Worm (Caenorhabditis elegans) whole organism, L4 larva: ENCODE data around the gene Y94H6A.12.
A peak's percentile ranks its signal among the peaks of the same experiment; 100 is the strongest.

Experiments used
- T26A8.4 ChIP-seq: fragments of 200-800 bp; sonication (Bioruptor generic); IDR thresholded peaks from 2 replicates; pipeline ENCODE4 v1.3.6; 2022; ENCODE audit warnings: missing genetic modification characterization, missing compliant biosample characterization
- Y105C5A.15 ChIP-seq: fragments of 200-800 bp; sonication (Bioruptor generic); IDR thresholded peaks from 2 replicates; pipeline ENCODE4 v1.3.6; 2022; ENCODE audit warnings: missing genetic modification characterization, missing compliant biosample characterization
- ZK337.2 ChIP-seq: fragments of 200-800 bp; sonication (Bioruptor generic); IDR thresholded peaks from 2 replicates; pipeline ENCODE4 v1.3.6; 2022; ENCODE audit warnings: missing genetic modification reagents, missing genetic modification characterization, missing compliant biosample characterization
- ZK546.5 ChIP-seq, 2 experiments: sonication (generic microtip); optimal IDR thresholded peaks; 2 replicates each; lab custom pipeline; 2017; ENCODE audit warnings: missing biosample characterization in 2 of 2, missing genetic modification characterization in 2 of 2
- aha-1 ChIP-seq: fragments of 150-350 bp; peaks from one replicate; lab custom pipeline; 2014; ENCODE audit warnings: missing biosample characterization, missing genetic modification characterization
- ama-1 ChIP-seq: fragments of 150-350 bp; optimal IDR thresholded peaks from 2 replicates; lab custom pipeline; 2014; ENCODE audit warnings: inconsistent platforms, mixed read lengths
- ceh-28 ChIP-seq: fragments of 150-350 bp; optimal IDR thresholded peaks from 2 replicates; lab custom pipeline; 2014; ENCODE audit warnings: missing biosample characterization, missing genetic modification reagents, missing genetic modification characterization
- ceh-44 ChIP-seq: fragments of 200-800 bp; sonication (Bioruptor generic); IDR thresholded peaks from 2 replicates; pipeline ENCODE4 v1.3.6; 2022; ENCODE audit warnings: missing genetic modification reagents, missing genetic modification characterization, missing compliant biosample characterization
- ceh-82 ChIP-seq: sonication (generic microtip); optimal IDR thresholded peaks from 2 replicates; lab custom pipeline; 2017; ENCODE audit warnings: missing biosample characterization, missing genetic modification characterization
- ces-1 ChIP-seq: fragments of 150-350 bp; sonication (generic microtip); optimal IDR thresholded peaks from 4 replicates; lab custom pipeline; 2014; ENCODE audit warnings: missing biosample characterization, missing genetic modification reagents, missing genetic modification characterization
- cey-2 ChIP-seq: sonication (generic microtip); optimal IDR thresholded peaks from 3 replicates; lab custom pipeline; 2017; ENCODE audit warnings: missing genetic modification characterization, mild to moderate bottlenecking, missing compliant biosample characterization, antibody characterized with exemption, borderline replicate concordance; ENCODE audit not compliant: insufficient read depth
- ctbp-1 ChIP-seq: fragments of 200-800 bp; sonication (Bioruptor generic); IDR thresholded peaks from 2 replicates; pipeline ENCODE4 v1.3.6; 2022; ENCODE audit warnings: missing genetic modification reagents, missing genetic modification characterization, missing compliant biosample characterization
- daf-16 ChIP-seq, 3 experiments: sonication (generic microtip); optimal IDR thresholded peaks; 2 replicates each; lab custom pipeline; 2016 to 2017; ENCODE audit warnings: missing genetic modification characterization in 3 of 3, missing genetic modification reagents in 3 of 3, mild to moderate bottlenecking in 2 of 3, missing compliant biosample characterization in 2 of 3, missing biosample characterization in 1 of 3, moderate library complexity in 1 of 3
- dmd-8 ChIP-seq: fragments of 200-800 bp; sonication (Bioruptor generic); IDR thresholded peaks from 2 replicates; pipeline ENCODE4 v1.3.6; 2022; ENCODE audit warnings: missing genetic modification characterization, missing compliant biosample characterization
- duxl-1 ChIP-seq: sonication (generic microtip); optimal IDR thresholded peaks from 2 replicates; lab custom pipeline; 2016; ENCODE audit warnings: mild to moderate bottlenecking, missing genetic modification characterization, moderate library complexity, missing compliant biosample characterization; ENCODE audit not compliant: poor library complexity
- egl-27 ChIP-seq: sonication (generic microtip); optimal IDR thresholded peaks from 3 replicates; lab custom pipeline; 2017; ENCODE audit warnings: missing biosample characterization, missing genetic modification reagents, missing genetic modification characterization
- hif-1 ChIP-seq, 2 experiments: sonication (generic microtip); optimal IDR thresholded peaks; 2 replicates each; lab custom pipeline; 2016 to 2017; ENCODE audit warnings: missing compliant biosample characterization in 2 of 2, missing genetic modification characterization in 2 of 2, missing genetic modification reagents in 2 of 2, missing genotype in 2 of 2, mild to moderate bottlenecking in 1 of 2
- hlh-11 ChIP-seq: fragments of 200-800 bp; sonication (Bioruptor generic); optimal IDR thresholded peaks from 2 replicates; lab custom pipeline; 2018; ENCODE audit warnings: mild to moderate bottlenecking, missing genetic modification characterization, missing compliant biosample characterization
- lim-7 ChIP-seq: fragments of 200-800 bp; sonication (Bioruptor generic); IDR thresholded peaks from 2 replicates; pipeline ENCODE4 v1.3.6; 2022; ENCODE audit warnings: missing genetic modification characterization, missing compliant biosample characterization
- mdl-1 ChIP-seq, 2 experiments: fragments of 150-350 bp in 1 of 2; sonication (generic microtip) in 1 of 2; optimal IDR thresholded peaks; 2 replicates each; lab custom pipeline; 2014 to 2017; ENCODE audit warnings: missing biosample characterization in 2 of 2, missing genetic modification characterization in 2 of 2
- mxl-2 ChIP-seq: fragments of 200-800 bp; sonication (Bioruptor generic); conservative IDR thresholded peaks from 2 replicates; pipeline ENCODE4 v1.3.6; 2022; ENCODE audit warnings: missing genetic modification reagents, missing genetic modification characterization, missing compliant biosample characterization
- mxl-3 ChIP-seq: fragments of 200-800 bp; sonication (Bioruptor generic); optimal IDR thresholded peaks from 2 replicates; lab custom pipeline; 2018; ENCODE audit warnings: mild to moderate bottlenecking, missing genetic modification characterization, missing compliant biosample characterization
- nhr-28 ChIP-seq: fragments of 150-350 bp; optimal IDR thresholded peaks from 2 replicates; lab custom pipeline; 2014; ENCODE audit warnings: missing biosample characterization, missing genetic modification characterization
- nhr-76 ChIP-seq: fragments of 150-350 bp; optimal IDR thresholded peaks from 2 replicates; lab custom pipeline; 2014; ENCODE audit warnings: missing biosample characterization, missing genetic modification characterization
- php-3 ChIP-seq: fragments of 200-800 bp; sonication (Bioruptor generic); IDR thresholded peaks from 2 replicates; pipeline ENCODE4 v1.3.6; 2022; ENCODE audit warnings: missing genetic modification reagents, missing genetic modification characterization, missing compliant biosample characterization
- pqm-1 ChIP-seq: sonication (generic microtip); optimal IDR thresholded peaks from 2 replicates; lab custom pipeline; 2017; ENCODE audit warnings: missing biosample characterization, missing genetic modification characterization
- set-16 ChIP-seq: fragments of 200-800 bp; sonication (Bioruptor generic); IDR thresholded peaks from 2 replicates; pipeline ENCODE4 v1.3.6; 2022; ENCODE audit warnings: missing genetic modification reagents, missing genetic modification characterization, missing compliant biosample characterization
- snpc-1.2 ChIP-seq: fragments of 200-800 bp; sonication (Bioruptor generic); IDR thresholded peaks from 2 replicates; pipeline ENCODE4 v1.3.6; 2022; ENCODE audit warnings: missing genetic modification reagents, missing genetic modification characterization, missing compliant biosample characterization
- tra-1 ChIP-seq: fragments of 200-800 bp; sonication (Bioruptor generic); IDR thresholded peaks from 2 replicates; pipeline ENCODE4 v1.3.6; 2022; ENCODE audit warnings: missing genetic modification reagents, missing genetic modification characterization, missing compliant biosample characterization
- unc-130 ChIP-seq: sonication (generic microtip); optimal IDR thresholded peaks from 2 replicates; lab custom pipeline; 2016; ENCODE audit warnings: missing genetic modification reagents, missing genetic modification characterization, missing compliant biosample characterization
- unc-62 ChIP-seq, 3 experiments: fragments of 150-350 bp in 1 of 3; sonication (generic microtip); optimal IDR thresholded peaks in 2 of 3; peaks in 1 of 3; 1 replicate in 1 of 3; 2 replicates in 2 of 3; lab custom pipeline; 2014 to 2017; ENCODE audit warnings: missing biosample characterization in 3 of 3, missing genetic modification characterization in 3 of 3, missing genetic modification reagents in 3 of 3, missing genotype in 1 of 3
- zfp-2 ChIP-seq: sonication (generic microtip); optimal IDR thresholded peaks from 2 replicates; lab custom pipeline; 2016; ENCODE audit warnings: mild to moderate bottlenecking, missing genetic modification characterization, missing compliant biosample characterization
- zfp-3 ChIP-seq: fragments of 200-800 bp; sonication (Bioruptor generic); conservative IDR thresholded peaks from 2 replicates; pipeline ENCODE4 v1.3.6; 2022; ENCODE audit warnings: missing genetic modification reagents, missing genetic modification characterization, missing compliant biosample characterization
- ztf-11 ChIP-seq: fragments of 150-350 bp; optimal IDR thresholded peaks from 2 replicates; lab custom pipeline; 2014; ENCODE audit warnings: missing biosample characterization, missing genetic modification characterization
- ztf-7 ChIP-seq: fragments of 150-350 bp; optimal IDR thresholded peaks from 2 replicates; lab custom pipeline; 2014; ENCODE audit warnings: missing biosample characterization, missing genetic modification characterization

Gene Y94H6A.12

ce11 chrIV:2753541-2753940 lies 40.7 kb upstream of the Y94H6A.12 start:
- TF ChIP-seq ceh-28 (tag; lab: Kevin White, UChicago), result no peak
- TF ChIP-seq lim-7 (GFP tag; lab: Robert Waterston, UW), result no peak
- no peak for TF ChIP-seq php-3 (GFP tag; lab: Robert Waterston, UW)
- no peak for TF ChIP-seq duxl-1 (tag; lab: Kevin White, UChicago)
- no peak for TF ChIP-seq aha-1 (tag; lab: Kevin White, UChicago)
- TF ChIP-seq ztf-7 (tag; lab: Kevin White, UChicago), result no peak
- TF ChIP-seq ama-1 (lab: Kevin White, UChicago), result no peak
- TF ChIP-seq ceh-44, result no peak
- no peak for TF ChIP-seq zfp-3 (GFP tag; lab: Robert Waterston, UW)
- no peak for TF ChIP-seq mxl-2
- no peak for TF ChIP-seq Y105C5A.15 (GFP tag; lab: Robert Waterston, UW)
- TF ChIP-seq set-16 (GFP tag; lab: Robert Waterston, UW), result no peak
- TF ChIP-seq tra-1 (GFP tag; lab: Robert Waterston, UW), result no peak
- no peak for TF ChIP-seq cey-2 (tag; lab: Kevin White, UChicago)

- no peak for TF ChIP-seq ces-1 (GFP tag; lab: Kevin White, UChicago)
- TF ChIP-seq ama-1 (lab: Kevin White, UChicago), result no peak
- no peak for TF ChIP-seq egl-27 (tag; lab: Kevin White, UChicago)
- no peak for TF ChIP-seq unc-130 (GFP tag; lab: Kevin White, UChicago)
- TF ChIP-seq dmd-8 (GFP tag; lab: Robert Waterston, UW), result no peak
- no peak for TF ChIP-seq ZK546.5 (tag; optimal IDR thresholded peaks at IDR 0.05; lab: Kevin White, UChicago)
- TF ChIP-seq ceh-82 (tag; lab: Kevin White, UChicago), result no peak
- TF ChIP-seq ztf-11 (tag; lab: Kevin White, UChicago), result no peak
- TF ChIP-seq ZK337.2 (GFP tag; lab: Robert Waterston, UW), result no peak
Observed at ce11 chrIV:2751568-2751967, 38.7 kb upstream of the Y94H6A.12 start, which contains the start of gene Y54G2A.41. TSS of gene Y54G2A.41 (plus strand) at chrIV:2751868.

ce11 chrIV:2750607-2751006 lies 37.8 kb upstream of the Y94H6A.12 start:
- TF ChIP-seq zfp-2 (tag; lab: Kevin White, UChicago), result no peak
- TF ChIP-seq unc-62 (GFP tag; optimal IDR thresholded peaks at IDR 0.05 in 1 of 2; lab: Kevin White, UChicago), result peak in 1 of 2 experiments; percentile 95
- no peak for TF ChIP-seq unc-62 (tag; optimal IDR thresholded peaks at IDR 0.05; lab: Kevin White, UChicago)

ce11 chrIV:2748863-2749451 lies 36.1 kb upstream of the Y94H6A.12 start:
- TF ChIP-seq mxl-3 (GFP tag; lab: Kevin White, UChicago) (peak; percentile 31), snpc-1.2 (no peak), nhr-28 (tag; lab: Kevin White, UChicago) (peak; percentile 23), ctbp-1 (GFP tag; lab: Robert Waterston, UW) (no peak), hlh-11 (no peak), nhr-76 (tag; lab: Kevin White, UChicago) (no peak), mdl-1 (tag; optimal IDR thresholded peaks at IDR 0.05; lab: Kevin White, UChicago) (no peak), unc-62 (GFP tag; optimal IDR thresholded peaks at IDR 0.05 in 1 of 2; lab: Kevin White, UChicago) (peak in 1 of 2 experiments; percentile 90), unc-62 (tag; optimal IDR thresholded peaks at IDR 0.05; lab: Kevin White, UChicago) (no peak), hif-1 (tag; optimal IDR thresholded peaks at IDR 0.05; lab: Kevin White, UChicago) (no peak), T26A8.4 (GFP tag; lab: Robert Waterston, UW) (no peak), daf-16 (GFP tag; optimal IDR thresholded peaks at IDR 0.05; lab: Kevin White, UChicago) (no peak), daf-16 (tag; optimal IDR thresholded peaks at IDR 0.05; lab: Kevin White, UChicago) (peak; percentile 67), pqm-1 (tag; lab: Kevin White, UChicago) (peak; percentile 10)
